Worm (Caenorhabditis elegans) whole organism, L1 larva: ENCODE results near the gene Y54G2A.52.

Experiments
- C04F5.9 ChIP-seq: sonication (generic microtip); optimal IDR thresholded peaks from 2 replicates; lab custom pipeline; 2016; ENCODE audit warnings: missing genetic modification characterization, missing compliant biosample characterization
- C16A3.4 ChIP-seq: fragments of 150-350 bp; optimal IDR thresholded peaks from 2 replicates; lab custom pipeline; 2014; ENCODE audit warnings: missing biosample characterization, missing genetic modification characterization
- F16B12.6 ChIP-seq: fragments of 150-350 bp; optimal IDR thresholded peaks from 2 replicates; lab custom pipeline; 2014; ENCODE audit warnings: missing biosample characterization, missing genetic modification characterization
- Y116A8C.19 ChIP-seq: sonication (generic microtip); optimal IDR thresholded peaks from 2 replicates; lab custom pipeline; 2016; ENCODE audit warnings: missing compliant biosample characterization, missing genetic modification characterization, borderline replicate concordance
- alr-1 ChIP-seq: fragments of 200-800 bp; sonication (Bioruptor generic); optimal IDR thresholded peaks from 2 replicates; lab custom pipeline; 2018; ENCODE audit warnings: borderline replicate concordance, mild to moderate bottlenecking, missing genetic modification characterization, missing compliant biosample characterization
- blmp-1 ChIP-seq: fragments of 150-350 bp; optimal IDR thresholded peaks from 2 replicates; lab custom pipeline; 2014; ENCODE audit warnings: missing biosample characterization, missing genetic modification characterization
- ceh-63 ChIP-seq: fragments of 200-800 bp; sonication (Bioruptor generic); optimal IDR thresholded peaks from 2 replicates; lab custom pipeline; 2018; ENCODE audit warnings: mild to moderate bottlenecking, missing genetic modification characterization, missing compliant biosample characterization
- ceh-8 ChIP-seq: fragments of 200-800 bp; sonication (Bioruptor generic); optimal IDR thresholded peaks from 2 replicates; lab custom pipeline; 2018; ENCODE audit warnings: mild to moderate bottlenecking, missing genetic modification characterization, moderate library complexity, missing compliant biosample characterization
- ceh-82 ChIP-seq, 3 experiments: fragments of 150-350 bp in 1 of 3; sonication (generic microtip) in 2 of 3; optimal IDR thresholded peaks; 2 replicates each; lab custom pipeline; 2014 to 2017; ENCODE audit warnings: missing biosample characterization in 3 of 3, missing genetic modification characterization in 3 of 3
- ceh-88 ChIP-seq: fragments of 200-800 bp; sonication (Bioruptor generic); IDR thresholded peaks from 2 replicates; pipeline ENCODE4 v1.3.6; 2022; ENCODE audit warnings: missing genetic modification characterization, missing compliant biosample characterization
- ces-1 ChIP-seq: fragments of 150-350 bp; optimal IDR thresholded peaks from 2 replicates; lab custom pipeline; 2014; ENCODE audit warnings: missing biosample characterization, missing genetic modification reagents, missing genetic modification characterization
- dsc-1 ChIP-seq: sonication (generic microtip); optimal IDR thresholded peaks from 2 replicates; lab custom pipeline; 2016; ENCODE audit warnings: mild to moderate bottlenecking, missing genetic modification characterization, missing compliant biosample characterization
- efl-1 ChIP-seq, 4 experiments: fragments of 150-350 bp; optimal IDR thresholded peaks in 3 of 4; peaks in 1 of 4; 1 replicate in 1 of 4; 2 replicates in 3 of 4; lab custom pipeline; 2014; ENCODE audit warnings: missing biosample characterization in 2 of 4, missing genetic modification characterization in 2 of 4, missing genetic modification reagents in 2 of 4
- egl-13 ChIP-seq: sonication (generic microtip); optimal IDR thresholded peaks from 2 replicates; lab custom pipeline; 2016; ENCODE audit warnings: missing genotype, missing genetic modification reagents, missing genetic modification characterization, missing compliant biosample characterization
- egl-27 ChIP-seq, 2 experiments: fragments of 150-350 bp in 1 of 2; sonication (generic microtip); optimal IDR thresholded peaks; 3 replicates each; lab custom pipeline; 2017 to 2018; ENCODE audit warnings: missing biosample characterization in 2 of 2, missing genetic modification characterization in 2 of 2, missing genetic modification reagents in 2 of 2
- elt-2 ChIP-seq: sonication (generic microtip); optimal IDR thresholded peaks from 2 replicates; lab custom pipeline; 2016; ENCODE audit warnings: missing genetic modification characterization, mild to moderate bottlenecking, inconsistent platforms, missing compliant biosample characterization, missing genetic modification reagents
- elt-3 ChIP-seq, 6 experiments: fragments of 150-350 bp in 1 of 6; sonication (generic microtip); optimal IDR thresholded peaks; 2 replicates each; lab custom pipeline; 2017 to 2018; ENCODE audit warnings: missing biosample characterization in 6 of 6, missing genetic modification characterization in 6 of 6, inconsistent platforms in 1 of 6
- ets-5 ChIP-seq: fragments of 200-800 bp; sonication (Bioruptor generic); IDR thresholded peaks from 2 replicates; pipeline ENCODE4 v1.3.6; 2022; ENCODE audit warnings: missing genetic modification characterization, missing compliant biosample characterization
- fkh-10 ChIP-seq: sonication (generic microtip); optimal IDR thresholded peaks from 2 replicates; lab custom pipeline; 2017; ENCODE audit warnings: missing biosample characterization, missing genetic modification reagents, missing genetic modification characterization
- fos-1 ChIP-seq: fragments of 150-350 bp; optimal IDR thresholded peaks from 2 replicates; lab custom pipeline; 2014; ENCODE audit warnings: missing biosample characterization, missing genetic modification characterization
- hlh-4 ChIP-seq: sonication (generic microtip); optimal IDR thresholded peaks from 2 replicates; lab custom pipeline; 2016; ENCODE audit warnings: mild to moderate bottlenecking, missing genetic modification characterization, missing compliant biosample characterization
- hpl-2 ChIP-seq: fragments of 150-350 bp; optimal IDR thresholded peaks from 2 replicates; lab custom pipeline; 2014; ENCODE audit warnings: missing biosample characterization, missing genetic modification reagents, missing genetic modification characterization
- irx-1 ChIP-seq: sonication (generic microtip); optimal IDR thresholded peaks from 2 replicates; lab custom pipeline; 2016; ENCODE audit warnings: missing genetic modification characterization, missing compliant biosample characterization
- isw-1 ChIP-seq: fragments of 200-800 bp; sonication (Bioruptor generic); IDR thresholded peaks from 2 replicates; pipeline ENCODE4 v1.3.6; 2022; ENCODE audit warnings: missing genetic modification characterization, missing compliant biosample characterization
- lin-13 ChIP-seq: fragments of 150-350 bp; optimal IDR thresholded peaks from 2 replicates; lab custom pipeline; 2014; ENCODE audit warnings: missing biosample characterization, missing genetic modification reagents, missing genetic modification characterization
- lin-35 ChIP-seq, 2 experiments: fragments of 150-350 bp; optimal IDR thresholded peaks; 2 replicates each; lab custom pipeline; 2014; ENCODE audit warnings: missing biosample characterization in 2 of 2, missing genetic modification characterization in 2 of 2, missing genetic modification reagents in 2 of 2
- lin-39 ChIP-seq: fragments of 150-350 bp; optimal IDR thresholded peaks from 2 replicates; lab custom pipeline; 2014; ENCODE audit warnings: missing biosample characterization, missing genetic modification reagents, missing genetic modification characterization
- mab-9 ChIP-seq: fragments of 200-800 bp; sonication (Bioruptor generic); IDR thresholded peaks from 2 replicates; pipeline ENCODE4 v1.3.6; 2022; ENCODE audit warnings: missing genetic modification reagents, missing genetic modification characterization, missing compliant biosample characterization
- mdl-1 ChIP-seq, 2 experiments: fragments of 150-350 bp; optimal IDR thresholded peaks; 2 replicates each; lab custom pipeline; 2014 to 2017; ENCODE audit warnings: missing biosample characterization in 2 of 2, missing genetic modification characterization in 2 of 2, inconsistent platforms in 1 of 2
- mep-1 ChIP-seq: fragments of 150-350 bp; optimal IDR thresholded peaks from 2 replicates; lab custom pipeline; 2014; ENCODE audit warnings: missing biosample characterization, missing genetic modification characterization
- nhr-11 ChIP-seq: fragments of 150-350 bp; optimal IDR thresholded peaks from 2 replicates; lab custom pipeline; 2014; ENCODE audit warnings: missing biosample characterization, missing genetic modification characterization
- nhr-19 ChIP-seq: fragments of 200-800 bp; sonication (Bioruptor generic); conservative IDR thresholded peaks from 2 replicates; pipeline ENCODE4 v1.3.6; 2022; ENCODE audit warnings: missing genetic modification characterization, missing compliant biosample characterization
- nhr-20 ChIP-seq: sonication (generic microtip); optimal IDR thresholded peaks from 2 replicates; lab custom pipeline; 2016; ENCODE audit warnings: mild to moderate bottlenecking, missing genetic modification characterization, missing compliant biosample characterization
- nhr-237 ChIP-seq: fragments of 150-350 bp; optimal IDR thresholded peaks from 2 replicates; lab custom pipeline; 2014; ENCODE audit warnings: missing biosample characterization, missing genetic modification characterization
- nhr-28 ChIP-seq: fragments of 150-350 bp; optimal IDR thresholded peaks from 2 replicates; lab custom pipeline; 2014; ENCODE audit warnings: missing biosample characterization, missing genetic modification characterization
- nhr-47 ChIP-seq: sonication (generic microtip); optimal IDR thresholded peaks from 2 replicates; lab custom pipeline; 2016; ENCODE audit warnings: mild to moderate bottlenecking, missing genetic modification characterization, moderate library complexity, missing compliant biosample characterization
- nhr-84 ChIP-seq: sonication (generic microtip); optimal IDR thresholded peaks from 2 replicates; lab custom pipeline; 2017; ENCODE audit warnings: missing biosample characterization, missing genetic modification characterization
- nhr-85 ChIP-seq: sonication (generic microtip); peaks from one replicate; lab custom pipeline; 2016; ENCODE audit warnings: missing genetic modification characterization, inconsistent platforms, missing compliant biosample characterization
- pag-3 ChIP-seq: sonication (generic microtip); optimal IDR thresholded peaks from 2 replicates; lab custom pipeline; 2017; ENCODE audit warnings: missing genetic modification characterization, mild to moderate bottlenecking, missing compliant biosample characterization, antibody characterized with exemption, borderline replicate concordance; ENCODE audit not compliant: insufficient read depth
- pax-3 ChIP-seq: fragments of 200-800 bp; sonication (Bioruptor generic); optimal IDR thresholded peaks from 2 replicates; lab custom pipeline; 2018; ENCODE audit warnings: mild to moderate bottlenecking, missing genetic modification characterization, moderate library complexity, missing compliant biosample characterization
- rnt-1 ChIP-seq: sonication (generic microtip); optimal IDR thresholded peaks from 2 replicates; lab custom pipeline; 2016; ENCODE audit warnings: mild to moderate bottlenecking, missing genetic modification characterization, moderate library complexity, missing compliant biosample characterization
- skn-1 ChIP-seq: fragments of 150-350 bp; optimal IDR thresholded peaks from 2 replicates; lab custom pipeline; 2014; ENCODE audit warnings: missing biosample characterization, missing genetic modification characterization
- sox-4 ChIP-seq: sonication (generic microtip); optimal IDR thresholded peaks from 2 replicates; lab custom pipeline; 2016; ENCODE audit warnings: missing genetic modification characterization, missing compliant biosample characterization
- unc-130 ChIP-seq: fragments of 150-350 bp; optimal IDR thresholded peaks from 2 replicates; lab custom pipeline; 2017; ENCODE audit warnings: missing biosample characterization, missing genetic modification characterization, inconsistent platforms
- unc-30 ChIP-seq: sonication (generic microtip); optimal IDR thresholded peaks from 2 replicates; lab custom pipeline; 2017; ENCODE audit warnings: missing biosample characterization, missing genetic modification characterization
- unc-98 ChIP-seq: fragments of 200-800 bp; sonication (Bioruptor generic); IDR thresholded peaks from 2 replicates; pipeline ENCODE4 v1.3.6; 2022; ENCODE audit warnings: missing genetic modification characterization, missing compliant biosample characterization
- vab-15 ChIP-seq: sonication (generic microtip); optimal IDR thresholded peaks from 2 replicates; lab custom pipeline; 2017; ENCODE audit warnings: missing genotype, mild to moderate bottlenecking, missing genetic modification characterization, missing compliant biosample characterization
- zag-1 ChIP-seq: fragments of 150-350 bp; optimal IDR thresholded peaks from 2 replicates; lab custom pipeline; 2014; ENCODE audit warnings: missing biosample characterization, missing genetic modification characterization
- ztf-11 ChIP-seq, 2 experiments: sonication (generic microtip); optimal IDR thresholded peaks; 2 replicates each; lab custom pipeline; 2016 to 2017; ENCODE audit warnings: missing genetic modification characterization in 2 of 2, missing biosample characterization in 1 of 2, missing compliant biosample characterization in 1 of 2

Y54G2A.52 gene

DNA sequence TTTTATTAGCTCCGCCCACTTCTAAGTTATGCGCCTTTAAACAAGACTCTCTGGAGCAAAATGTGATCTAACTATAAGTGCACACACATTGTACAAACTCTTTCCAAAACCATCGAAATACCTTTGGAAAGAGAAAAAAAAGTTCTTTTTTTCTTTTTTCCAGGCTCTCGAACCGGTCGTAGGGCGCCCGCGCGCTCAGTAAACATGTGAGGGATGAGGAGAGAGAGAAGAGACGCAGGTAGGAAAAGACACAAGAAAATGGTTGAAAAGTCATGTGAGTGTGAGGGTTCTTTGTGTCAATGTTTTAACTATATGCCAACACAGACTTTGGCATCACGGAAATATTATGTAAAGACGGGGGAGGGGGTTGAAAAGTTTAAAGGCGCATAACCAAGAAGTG is 24.0 kb downstream of the Y54G2A.52 start (continued):
- no peak for TF ChIP-seq unc-98 (GFP tag; lab: Robert Waterston, UW)
- peak; percentile 96 for TF ChIP-seq pag-3 (tag; lab: Kevin White, UChicago)
- TF ChIP-seq lin-39 (tag; lab: Kevin White, UChicago), result no peak
- peak; percentile 55 for TF ChIP-seq isw-1 (GFP tag; lab: Robert Waterston, UW)
- TF ChIP-seq lin-13, result peak; percentile 79
- peak; percentile 12 to 75 (median 55) for TF ChIP-seq ceh-82 (tag; optimal IDR thresholded peaks at IDR 0.05; lab: Kevin White, UChicago)
- no peak for TF ChIP-seq nhr-28 (tag; lab: Kevin White, UChicago)
- TF ChIP-seq sox-4 (tag; lab: Kevin White, UChicago), result no peak
- TF ChIP-seq nhr-84 (tag; lab: Kevin White, UChicago), result no peak
- TF ChIP-seq elt-3 (tag; optimal IDR thresholded peaks at IDR 0.05; lab: Kevin White, UChicago), result peak in 2 of 6 experiments; percentile 55 to 56
- TF ChIP-seq unc-30 (tag; lab: Kevin White, UChicago), result no peak
- peak; percentile 81 for TF ChIP-seq nhr-47 (tag; lab: Kevin White, UChicago)
- TF ChIP-seq ets-5, result no peak
- TF ChIP-seq nhr-11 (tag; lab: Kevin White, UChicago), result peak; percentile 35
- TF ChIP-seq blmp-1 (tag; lab: Kevin White, UChicago), result peak; percentile 74
- peak; percentile 91 for TF ChIP-seq skn-1
- no peak for TF ChIP-seq egl-27 (tag; optimal IDR thresholded peaks at IDR 0.05; lab: Kevin White, UChicago)
- no peak for TF ChIP-seq alr-1 (tag; lab: Kevin White, UChicago)
- TF ChIP-seq nhr-237 (tag; lab: Kevin White, UChicago), result peak; percentile 70
- peak; percentile 48 for TF ChIP-seq ceh-8 (GFP tag; lab: Kevin White, UChicago)
- TF ChIP-seq F16B12.6 (tag; lab: Kevin White, UChicago), result no peak
- peak; percentile 65 for TF ChIP-seq hpl-2 (GFP tag; lab: Kevin White, UChicago)
- peak; percentile 51 for TF ChIP-seq pax-3 (tag; lab: Kevin White, UChicago)
- no peak for TF ChIP-seq hlh-4 (tag; lab: Kevin White, UChicago)
- no peak for TF ChIP-seq egl-13 (tag; lab: Kevin White, UChicago)
- TF ChIP-seq ces-1 (GFP tag; lab: Kevin White, UChicago), result no peak
- TF ChIP-seq zag-1, result no peak
- peak; percentile 63; the same call in 1 of the 2 replicates for TF ChIP-seq ceh-88
- peak; percentile 75 to 88 for TF ChIP-seq lin-35 (GFP tag; optimal IDR thresholded peaks at IDR 0.05; lab: Kevin White, UChicago)
- peak; percentile 37 for TF ChIP-seq unc-130 (tag; lab: Kevin White, UChicago)
- TF ChIP-seq nhr-20 (tag; lab: Kevin White, UChicago), result peak; percentile 93
- TF ChIP-seq C04F5.9, result peak; percentile 43
- peak; percentile 94 for TF ChIP-seq mep-1 (tag; lab: Kevin White, UChicago)
- peak; percentile 69 to 71 for TF ChIP-seq efl-1 (optimal IDR thresholded peaks at IDR 0.05; lab: Kevin White, UChicago)
- peak; percentile 62 to 96 for TF ChIP-seq efl-1 (GFP tag; optimal IDR thresholded peaks at IDR 0.05 in 1 of 2; lab: Kevin White, UChicago)
- TF ChIP-seq fkh-10 (GFP tag; lab: Kevin White, UChicago), result no peak
- TF ChIP-seq ceh-63 (GFP tag; lab: Kevin White, UChicago), result no peak
- TF ChIP-seq ztf-11 (tag; optimal IDR thresholded peaks at IDR 0.05; lab: Kevin White, UChicago), result no peak

DNA sequence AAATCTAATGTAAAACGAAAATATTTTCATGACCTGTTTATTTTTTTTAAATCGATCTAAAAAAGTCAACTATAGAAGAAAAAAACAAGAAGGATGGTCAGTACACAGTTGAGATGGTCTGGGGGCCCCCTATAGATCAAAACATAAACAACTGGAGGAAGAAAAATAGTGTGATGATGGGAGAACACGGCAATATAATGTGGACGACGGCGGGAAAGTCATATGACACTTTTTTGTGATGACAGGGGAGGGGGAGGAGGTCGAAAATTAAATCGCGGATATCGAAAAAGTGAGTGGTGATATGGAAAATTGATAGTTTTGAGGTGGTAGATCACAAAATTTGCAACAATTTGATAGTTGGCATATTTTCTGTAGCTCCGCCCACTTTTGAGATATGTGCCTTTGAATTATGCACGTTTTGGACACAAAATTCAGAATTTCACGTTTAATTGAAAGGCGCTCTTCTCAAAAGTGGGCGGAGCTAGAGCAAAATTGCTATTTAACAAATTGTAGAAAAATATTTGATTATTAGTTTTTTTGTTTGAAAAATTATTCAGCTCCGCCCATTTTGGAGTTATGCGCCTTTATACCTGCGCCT is 25.0 kb downstream of the Y54G2A.52 start:
- TF ChIP-seq Y116A8C.19 (no peak), dsc-1 (tag; lab: Kevin White, UChicago) (no peak), ztf-11 (tag; optimal IDR thresholded peaks at IDR 0.05; lab: Kevin White, UChicago) (no peak), sox-4 (tag; lab: Kevin White, UChicago) (no peak), fos-1 (no peak), irx-1 (tag; lab: Kevin White, UChicago) (no peak), blmp-1 (tag; lab: Kevin White, UChicago) (peak; percentile 86), nhr-85 (tag; lab: Kevin White, UChicago) (peak; percentile 76), rnt-1 (tag; lab: Kevin White, UChicago) (peak; percentile 22), nhr-19 (peak; percentile 12), unc-30 (tag; lab: Kevin White, UChicago) (no peak), hlh-4 (tag; lab: Kevin White, UChicago) (no peak), mab-9 (no peak), zag-1 (no peak), hpl-2 (GFP tag; lab: Kevin White, UChicago) (no peak), pax-3 (tag; lab: Kevin White, UChicago) (no peak), C16A3.4 (tag; lab: Kevin White, UChicago) (peak; percentile 28), isw-1 (GFP tag; lab: Robert Waterston, UW) (no peak), elt-2 (no peak), vab-15 (tag; lab: Kevin White, UChicago) (no peak), mdl-1 (tag; optimal IDR thresholded peaks at IDR 0.05; lab: Kevin White, UChicago) (peak in 1 of 2 experiments; percentile 25)
